Fruit fly (Drosophila melanogaster): Measurements from ENCODE around the gene Septin4.

Gene Septin4

DNA sequence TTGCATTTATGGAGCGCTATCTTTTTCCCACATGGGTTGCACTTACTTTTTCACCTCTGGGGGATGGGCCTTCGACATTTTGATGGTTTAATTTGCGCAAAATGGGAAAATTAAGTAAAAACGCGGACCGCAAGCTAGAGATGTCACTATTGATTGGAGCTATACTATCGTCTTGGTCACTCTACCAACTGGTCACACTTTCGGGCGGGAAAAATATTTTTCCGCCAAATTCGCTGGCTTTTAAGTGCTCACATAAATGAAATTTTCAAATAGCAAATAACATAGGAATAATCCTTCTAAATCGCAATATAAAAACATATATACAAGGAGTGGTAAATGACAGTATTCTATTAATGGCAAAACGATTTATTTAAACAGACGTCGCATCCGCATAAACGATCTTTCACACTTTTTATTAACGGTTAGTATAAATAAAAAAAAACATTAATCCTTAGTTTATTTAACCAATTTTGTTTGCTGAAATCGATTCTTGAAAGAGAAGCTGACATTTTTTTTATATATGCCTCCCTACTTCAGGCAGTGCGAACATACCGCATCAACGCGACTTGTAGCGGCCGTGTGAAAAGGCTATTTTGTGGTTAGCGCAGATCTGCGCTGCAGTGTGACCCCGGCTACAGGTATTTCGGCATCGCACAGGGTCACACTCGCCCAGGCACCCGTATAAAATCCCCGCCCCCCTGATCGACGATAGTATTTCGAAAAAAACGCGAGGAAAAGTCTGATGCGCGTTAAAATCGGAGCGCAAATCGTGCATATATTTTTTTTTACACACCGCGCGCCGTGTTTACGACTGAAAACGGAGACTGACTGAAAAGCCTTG lies 54.5 kb downstream of the Septin4 start, which contains the start of the genes SNRPG and mthl1 (continued):
- peak; percentile 68 for TF ChIP-seq caup (GFP tag; optimal IDR thresholded peaks at IDR 0.05; ENCODE audit: severe bottlenecking)
- peak; percentile 90 for TF ChIP-seq ara (GFP tag; IDR thresholded peaks at IDR 0.05)
- TF ChIP-seq pnt (GFP tag; optimal IDR thresholded peaks at IDR 0.05): peak; percentile 88
- TF ChIP-seq hth (optimal IDR thresholded peaks at IDR 0.05): no peak
- peak; percentile 76 for TF ChIP-seq CG10147 (GFP tag; optimal IDR thresholded peaks at IDR 0.05)
- TF ChIP-seq Neu2 (GFP tag; optimal IDR thresholded peaks at IDR 0.05; ENCODE audit: borderline replicate concordance): no peak
- TF ChIP-seq MESR4 (GFP tag; optimal IDR thresholded peaks at IDR 0.05): peak; percentile 34
- TF ChIP-seq fd102C (GFP tag; optimal IDR thresholded peaks at IDR 0.05): peak; percentile 7
- TF ChIP-seq CG17385 (GFP tag; optimal IDR thresholded peaks at IDR 0.05): peak; percentile 64
- peak; percentile 38 for TF ChIP-seq HmgD (GFP tag; optimal IDR thresholded peaks at IDR 0.05)
- TF ChIP-seq CG13296 (GFP tag; optimal IDR thresholded peaks at IDR 0.05): peak; percentile 48
- peak; percentile 71 for TF ChIP-seq Sry-β (GFP tag; optimal IDR thresholded peaks at IDR 0.05)
- TF ChIP-seq CG13775 (GFP tag; optimal IDR thresholded peaks at IDR 0.05): peak; percentile 81
- TF ChIP-seq zen (tag; optimal IDR thresholded peaks at IDR 0.05): peak; percentile 59
- TF ChIP-seq Ets97D (GFP tag; optimal IDR thresholded peaks at IDR 0.05): peak; percentile 85
- peak; percentile 46 for TF ChIP-seq CG10543 (GFP tag; optimal IDR thresholded peaks at IDR 0.05)
- TF ChIP-seq CG18764 (GFP tag; optimal IDR thresholded peaks at IDR 0.05): peak; percentile 59
- TF ChIP-seq Gug (GFP tag; IDR thresholded peaks at IDR 0.05): peak; percentile 98
- TF ChIP-seq CG4820 (GFP tag; optimal IDR thresholded peaks at IDR 0.05): peak; percentile 70
- peak; percentile 78 for TF ChIP-seq toy (GFP tag; IDR thresholded peaks at IDR 0.05)
- peak; percentile 88 for TF ChIP-seq zfh2 (GFP tag; optimal IDR thresholded peaks at IDR 0.05)
- peak; percentile 66 for TF ChIP-seq CG16813 (GFP tag; IDR thresholded peaks at IDR 0.05; ENCODE audit: partially characterized antibody)
- peak; percentile 67 for TF ChIP-seq grau (tag; optimal IDR thresholded peaks at IDR 0.05)
- TF ChIP-seq sd (tag; optimal IDR thresholded peaks at IDR 0.05): peak; percentile 45
- no peak for TF ChIP-seq fru (optimal IDR thresholded peaks at IDR 0.05)
- TF ChIP-seq CG9932 (GFP tag; IDR thresholded peaks at IDR 0.05): peak; percentile 95
- peak; percentile 3 for TF ChIP-seq CG12744 (GFP tag; optimal IDR thresholded peaks at IDR 0.05)
- TF ChIP-seq Optix (GFP tag; IDR thresholded peaks at IDR 0.05): peak; percentile 89
- no peak for TF ChIP-seq Tbp (GFP tag; optimal IDR thresholded peaks at IDR 0.05)
- TF ChIP-seq CG1832 (GFP tag; optimal IDR thresholded peaks at IDR 0.05): no peak
- peak; percentile 11 for TF ChIP-seq hkb (optimal IDR thresholded peaks at IDR 0.05)
- peak; percentile 82 for TF ChIP-seq hkb (GFP tag; IDR thresholded peaks at IDR 0.05)
- peak; percentile 43 for TF ChIP-seq Myb (GFP tag; optimal IDR thresholded peaks at IDR 0.05)
- peak; percentile 90 for TF ChIP-seq Awh (GFP tag; IDR thresholded peaks at IDR 0.05)
- TF ChIP-seq twi (tag; optimal IDR thresholded peaks at IDR 0.05): no peak
- TF ChIP-seq CG8290 (GFP tag; optimal IDR thresholded peaks at IDR 0.05): no peak
- peak in 1 of 2 experiments; percentile 82 for TF ChIP-seq CG8290 (tag; optimal IDR thresholded peaks at IDR 0.05)
- TF ChIP-seq MBD-R2 (GFP tag; IDR thresholded peaks at IDR 0.05): peak; percentile 71
- peak; percentile 84 for TF ChIP-seq CG1024 (GFP tag; IDR thresholded peaks at IDR 0.05)
- peak; percentile 79 for TF ChIP-seq Dll (GFP tag; IDR thresholded peaks at IDR 0.05; ENCODE audit: partially characterized antibody)
- TF ChIP-seq CG12155 (GFP tag; optimal IDR thresholded peaks at IDR 0.05): peak; percentile 81
- TF ChIP-seq CG8388 (GFP tag; optimal IDR thresholded peaks at IDR 0.05): peak; percentile 38
- peak; percentile 82 for TF ChIP-seq bab2 (GFP tag; optimal IDR thresholded peaks at IDR 0.05)
- peak; percentile 77 for TF ChIP-seq shn (GFP tag; optimal IDR thresholded peaks at IDR 0.05)
- peak; percentile 69 for TF ChIP-seq CG17359 (tag; optimal IDR thresholded peaks at IDR 0.05)
- peak; percentile 87 for TF ChIP-seq Chrac-16 (GFP tag; optimal IDR thresholded peaks at IDR 0.05)
- peak; percentile 92 for TF ChIP-seq CG3847 (GFP tag; IDR thresholded peaks at IDR 0.05)
- TF ChIP-seq scrt (GFP tag; optimal IDR thresholded peaks at IDR 0.05): no peak
- TF ChIP-seq gt (GFP tag; IDR thresholded peaks at IDR 0.05): peak; percentile 78
- TF ChIP-seq CG8765 (GFP tag; IDR thresholded peaks at IDR 0.05): peak; percentile 90

Measured in whole organism, embryonic.